In genomic region chr3R:11646826-11647225, dm6 we compare ENCODE assay signal across 4 fruit fly cellular contexts.
A peak's percentile ranks its signal among the peaks of the same experiment; 100 is the strongest.
TF ChIP-seq lines count a peak whose summit lies in the region.

No protein-coding gene starts in this region.

- TF ChIP-seq CTCF in whole organism, embryonic (GFP tag; optimal IDR thresholded peaks at IDR 0.05; lab: Kevin White, UChicago), result no peak

TF ChIP-seq in whole organism, adult, 20 proteins besides CTCF, POLR2A, EP300 and RAD21:
- TF ChIP-seq ovo (GFP tag; optimal IDR thresholded peaks at IDR 0.05; lab: Kevin White, UChicago) (no peak), kay (GFP tag; lab: Kevin White, UChicago; ENCODE audit: borderline replicate concordance) (peak; percentile 94), Hr96 (GFP tag; optimal IDR thresholded peaks at IDR 0.05; lab: Kevin White, UChicago) (no peak), Mnt (GFP tag; optimal IDR thresholded peaks at IDR 0.05; lab: Kevin White, UChicago) (peak; percentile 2), tj (GFP tag; optimal IDR thresholded peaks at IDR 0.05; lab: Kevin White, UChicago) (peak; percentile 52), toe (GFP tag; optimal IDR thresholded peaks at IDR 0.05; lab: Kevin White, UChicago) (no peak), bab1 (GFP tag; optimal IDR thresholded peaks at IDR 0.05; lab: Kevin White, UChicago) (no peak), cnc (optimal IDR thresholded peaks at IDR 0.05; lab: Kevin White, UChicago) (no peak), CG11617 (GFP tag; optimal IDR thresholded peaks at IDR 0.05; lab: Kevin White, UChicago) (no peak), CG1620 (GFP tag; optimal IDR thresholded peaks at IDR 0.05; lab: Kevin White, UChicago) (no peak)

TF ChIP-seq in whole organism, embryonic, 481 proteins besides CTCF, POLR2A, EP300 and RAD21 (continues in another document):
- peak; percentile 2 for TF ChIP-seq ATbp (GFP tag; optimal IDR thresholded peaks at IDR 0.05; lab: Kevin White, UChicago)
- TF ChIP-seq usp (GFP tag; optimal IDR thresholded peaks at IDR 0.05; lab: Kevin White, UChicago), result no peak
- TF ChIP-seq Blimp-1 (GFP tag; optimal IDR thresholded peaks at IDR 0.05; lab: Kevin White, UChicago), result no peak
- no peak for TF ChIP-seq CG15073 (GFP tag; optimal IDR thresholded peaks at IDR 0.05; lab: Kevin White, UChicago)
- no peak for TF ChIP-seq CG10565 (GFP tag; optimal IDR thresholded peaks at IDR 0.05; lab: Kevin White, UChicago)
- no peak for TF ChIP-seq pho (GFP tag; optimal IDR thresholded peaks at IDR 0.05; lab: Kevin White, UChicago)
- TF ChIP-seq ftz-f1 (GFP tag; optimal IDR thresholded peaks at IDR 0.05; lab: Kevin White, UChicago), result no peak
- no peak for TF ChIP-seq CG12155 (GFP tag; optimal IDR thresholded peaks at IDR 0.05; lab: Kevin White, UChicago)
- TF ChIP-seq row (GFP tag; IDR thresholded peaks at IDR 0.05; lab: Robert Waterston, UW), result no peak
- no peak for TF ChIP-seq CG17186 (GFP tag; optimal IDR thresholded peaks at IDR 0.05; lab: Kevin White, UChicago)
- no peak for TF ChIP-seq Xrp1 (GFP tag; IDR thresholded peaks at IDR 0.05; lab: Robert Waterston, UW)
- TF ChIP-seq HLHmδ (GFP tag; optimal IDR thresholded peaks at IDR 0.05; lab: Kevin White, UChicago), result no peak
- TF ChIP-seq CG10209 (GFP tag; optimal IDR thresholded peaks at IDR 0.05; lab: Kevin White, UChicago), result no peak
- no peak for TF ChIP-seq Dp (GFP tag; optimal IDR thresholded peaks at IDR 0.05; lab: Kevin White, UChicago)
- no peak for TF ChIP-seq so (GFP tag; IDR thresholded peaks at IDR 0.05; lab: Robert Waterston, UW)
- TF ChIP-seq hkb (optimal IDR thresholded peaks at IDR 0.05; lab: Kevin White, UChicago), result no peak
- TF ChIP-seq hkb (GFP tag; IDR thresholded peaks at IDR 0.05; lab: Robert Waterston, UW), result no peak
- no peak for TF ChIP-seq D (optimal IDR thresholded peaks at IDR 0.05; lab: Kevin White, UChicago)
- no peak for TF ChIP-seq D (GFP tag; optimal IDR thresholded peaks at IDR 0.05; lab: Kevin White, UChicago)
- TF ChIP-seq ato (GFP tag; IDR thresholded peaks at IDR 0.05; lab: Robert Waterston, UW; ENCODE audit: partially characterized antibody), result no peak
- no peak for TF ChIP-seq pnt (GFP tag; optimal IDR thresholded peaks at IDR 0.05; lab: Kevin White, UChicago)
- peak in 1 of 2 experiments; percentile 73 for TF ChIP-seq bsh (GFP tag; optimal IDR thresholded peaks at IDR 0.05; lab: Kevin White, UChicago)
- TF ChIP-seq wor (GFP tag; IDR thresholded peaks at IDR 0.05; lab: Robert Waterston, UW), result no peak
- no peak for TF ChIP-seq Atf3 (GFP tag; optimal IDR thresholded peaks at IDR 0.05; lab: Kevin White, UChicago)
- TF ChIP-seq Optix (GFP tag; IDR thresholded peaks at IDR 0.05; lab: Robert Waterston, UW), result no peak
- TF ChIP-seq Eip74EF (GFP tag; optimal IDR thresholded peaks at IDR 0.05; lab: Kevin White, UChicago), result no peak
- no peak for TF ChIP-seq CG3838 (GFP tag; optimal IDR thresholded peaks at IDR 0.05; lab: Kevin White, UChicago)
- TF ChIP-seq ssp (GFP tag; IDR thresholded peaks at IDR 0.05; lab: Robert Waterston, UW), result no peak
- no peak for TF ChIP-seq zen (tag; optimal IDR thresholded peaks at IDR 0.05; lab: Kevin White, UChicago)
- no peak for TF ChIP-seq tio (GFP tag; optimal IDR thresholded peaks at IDR 0.05; lab: Kevin White, UChicago)

TF ChIP-seq in whole organism, prepupa, 60 proteins besides CTCF, POLR2A, EP300 and RAD21 (continues in another document):
- TF ChIP-seq Sox102F (GFP tag; optimal IDR thresholded peaks at IDR 0.05; lab: Kevin White, UChicago), result peak; percentile 25
- no peak for TF ChIP-seq CG34406 (GFP tag; optimal IDR thresholded peaks at IDR 0.05; lab: Kevin White, UChicago)
- peak; percentile 76 for TF ChIP-seq CG8119 (GFP tag; IDR thresholded peaks at IDR 0.05; lab: Robert Waterston, UW)
- peak; percentile 65 for TF ChIP-seq svp (GFP tag; lab: Kevin White, UChicago)
- no peak for TF ChIP-seq acj6 (GFP tag; optimal IDR thresholded peaks at IDR 0.05; lab: Kevin White, UChicago)
- TF ChIP-seq CG6163 (GFP tag; IDR thresholded peaks at IDR 0.05; lab: Robert Waterston, UW), result peak; percentile 85
- TF ChIP-seq CG3919 (GFP tag; optimal IDR thresholded peaks at IDR 0.05; lab: Kevin White, UChicago), result peak; percentile 27
- TF ChIP-seq vri (GFP tag; optimal IDR thresholded peaks at IDR 0.05; lab: Kevin White, UChicago), result peak; percentile 58
- TF ChIP-seq CG6276 (GFP tag; optimal IDR thresholded peaks at IDR 0.05; lab: Kevin White, UChicago), result peak; percentile 80
- no peak for TF ChIP-seq Hr39 (GFP tag; optimal IDR thresholded peaks at IDR 0.05; lab: Kevin White, UChicago)
- no peak for TF ChIP-seq dac (GFP tag; optimal IDR thresholded peaks at IDR 0.05; lab: Kevin White, UChicago)
- peak; percentile 39 for TF ChIP-seq CG7368 (GFP tag; optimal IDR thresholded peaks at IDR 0.05; lab: Kevin White, UChicago)
- peak; percentile 6 for TF ChIP-seq CG8632 (GFP tag; optimal IDR thresholded peaks at IDR 0.05; lab: Kevin White, UChicago)
- TF ChIP-seq Met (GFP tag; optimal IDR thresholded peaks at IDR 0.05; lab: Kevin White, UChicago), result no peak
- TF ChIP-seq achi (GFP tag; optimal IDR thresholded peaks at IDR 0.05; lab: Kevin White, UChicago), result peak; percentile 18
- TF ChIP-seq Eip78C (GFP tag; lab: Kevin White, UChicago), result peak; percentile 82
- TF ChIP-seq cyc (GFP tag; optimal IDR thresholded peaks at IDR 0.05; lab: Kevin White, UChicago), result no peak
- no peak for TF ChIP-seq Sox15 (GFP tag; optimal IDR thresholded peaks at IDR 0.05; lab: Kevin White, UChicago)
- TF ChIP-seq Gug (GFP tag; IDR thresholded peaks at IDR 0.05; lab: Robert Waterston, UW), result no peak
- peak; percentile 20 for TF ChIP-seq Blimp-1 (GFP tag; optimal IDR thresholded peaks at IDR 0.05; lab: Kevin White, UChicago)
- TF ChIP-seq net (GFP tag; optimal IDR thresholded peaks at IDR 0.05; lab: Kevin White, UChicago), result peak; percentile 62
- TF ChIP-seq Lpt (GFP tag; optimal IDR thresholded peaks at IDR 0.05; lab: Kevin White, UChicago), result peak; percentile 55
- TF ChIP-seq esn (GFP tag; optimal IDR thresholded peaks at IDR 0.05; lab: Kevin White, UChicago), result peak; percentile 12
- TF ChIP-seq CG8319 (GFP tag; optimal IDR thresholded peaks at IDR 0.05; lab: Kevin White, UChicago), result no peak
- no peak for TF ChIP-seq fd59A (GFP tag; optimal IDR thresholded peaks at IDR 0.05; lab: Kevin White, UChicago)
- peak; percentile 49 for TF ChIP-seq Eip75B (GFP tag; optimal IDR thresholded peaks at IDR 0.05; lab: Kevin White, UChicago)
- peak; percentile 29 for TF ChIP-seq topi (GFP tag; optimal IDR thresholded peaks at IDR 0.05; lab: Kevin White, UChicago)
- TF ChIP-seq fd85E (GFP tag; optimal IDR thresholded peaks at IDR 0.05; lab: Kevin White, UChicago), result peak; percentile 22
- peak; percentile 78 for TF ChIP-seq CG6854 (GFP tag; optimal IDR thresholded peaks at IDR 0.05; lab: Kevin White, UChicago)
- no peak for TF ChIP-seq pdm3 (GFP tag; optimal IDR thresholded peaks at IDR 0.05; lab: Kevin White, UChicago)
- no peak for TF ChIP-seq lz (GFP tag; optimal IDR thresholded peaks at IDR 0.05; lab: Kevin White, UChicago)

TF ChIP-seq in whole organism, pupa, 21 proteins besides CTCF, POLR2A, EP300 and RAD21:
- TF ChIP-seq CG17806 (tag; optimal IDR thresholded peaks at IDR 0.05; lab: Kevin White, UChicago) (peak; percentile 78), rn (GFP tag; IDR thresholded peaks at IDR 0.05; lab: Robert Waterston, UW) (0 out of 2 replicates have a peak, but pooled peaks have one; percentile 25), Ets98B (GFP tag; IDR thresholded peaks at IDR 0.05; lab: Robert Waterston, UW) (peak; percentile 80; the same call in 1 of the 2 replicates), CG13204 (GFP tag; optimal IDR thresholded peaks at IDR 0.05; lab: Kevin White, UChicago) (peak; percentile 90), CG8301 (tag; optimal IDR thresholded peaks at IDR 0.05; lab: Kevin White, UChicago) (peak; percentile 23), gl (tag; optimal IDR thresholded peaks at IDR 0.05; lab: Kevin White, UChicago) (peak; percentile 96), fd96Ca (GFP tag; IDR thresholded peaks at IDR 0.05; lab: Robert Waterston, UW) (peak; percentile 78), Pif1B (GFP tag; optimal IDR thresholded peaks at IDR 0.05; lab: Kevin White, UChicago) (peak; percentile 67), CG4496 (GFP tag; IDR thresholded peaks at IDR 0.05; lab: Robert Waterston, UW) (peak; percentile 82), D1 (tag; optimal IDR thresholded peaks at IDR 0.05; lab: Kevin White, UChicago) (no peak), EcR (GFP tag; optimal IDR thresholded peaks at IDR 0.05; lab: Kevin White, UChicago) (peak; percentile 49), Snoo (tag; optimal IDR thresholded peaks at IDR 0.05; lab: Kevin White, UChicago) (peak; percentile 38), CG14655 (GFP tag; optimal IDR thresholded peaks at IDR 0.05; lab: Kevin White, UChicago) (no peak), CG15710 (tag; optimal IDR thresholded peaks at IDR 0.05; lab: Kevin White, UChicago) (peak; percentile 70), CG34367 (tag; optimal IDR thresholded peaks at IDR 0.05; lab: Kevin White, UChicago) (peak; percentile 66), CG10348 (GFP tag; IDR thresholded peaks at IDR 0.05; lab: Robert Waterston, UW) (no peak), CG32121 (GFP tag; IDR thresholded peaks at IDR 0.05; lab: Robert Waterston, UW) (peak; percentile 62), CG8159 (tag; optimal IDR thresholded peaks at IDR 0.05; lab: Kevin White, UChicago) (peak; percentile 70), CG12605 (GFP tag; IDR thresholded peaks at IDR 0.05; lab: Robert Waterston, UW) (peak; percentile 90), Pif1A (GFP tag; optimal IDR thresholded peaks at IDR 0.05; lab: Kevin White, UChicago) (peak; percentile 74), CG9948 (tag; optimal IDR thresholded peaks at IDR 0.05; lab: Kevin White, UChicago) (peak; percentile 32)
